Worm (Caenorhabditis elegans): ENCODE measurements around the gene sre-56.

The sre-56 gene

DNA sequence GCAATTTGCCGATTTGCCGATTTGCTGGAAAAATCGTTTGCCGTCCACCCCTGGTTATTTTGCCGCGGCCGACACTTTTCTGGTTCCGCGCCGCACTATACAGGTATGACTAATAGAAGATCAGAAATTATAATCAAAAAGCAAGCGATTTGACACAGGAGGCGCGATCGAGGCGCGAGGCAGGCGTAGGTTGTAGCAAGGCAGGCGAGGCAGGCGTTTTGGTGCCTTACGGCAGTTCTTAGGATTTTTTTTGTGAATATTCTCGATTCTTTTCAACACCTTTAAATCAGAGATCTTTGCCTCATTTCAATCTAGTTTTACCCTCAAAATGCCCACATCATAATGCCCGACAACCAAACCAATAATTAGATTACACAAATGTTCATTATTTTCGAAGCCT lies at the start of gene sre-56:
Gene sre-56 (plus strand): TSS at position 301 of the 400 bp plus-strand sequence.
- no peak for TF ChIP-seq ceh-24 (tag; optimal IDR thresholded peaks at IDR 0.05)
- no peak for TF ChIP-seq lin-11 (tag; optimal IDR thresholded peaks at IDR 0.05)
- no peak for TF ChIP-seq eyg-1 (tag; optimal IDR thresholded peaks at IDR 0.05)

DNA sequence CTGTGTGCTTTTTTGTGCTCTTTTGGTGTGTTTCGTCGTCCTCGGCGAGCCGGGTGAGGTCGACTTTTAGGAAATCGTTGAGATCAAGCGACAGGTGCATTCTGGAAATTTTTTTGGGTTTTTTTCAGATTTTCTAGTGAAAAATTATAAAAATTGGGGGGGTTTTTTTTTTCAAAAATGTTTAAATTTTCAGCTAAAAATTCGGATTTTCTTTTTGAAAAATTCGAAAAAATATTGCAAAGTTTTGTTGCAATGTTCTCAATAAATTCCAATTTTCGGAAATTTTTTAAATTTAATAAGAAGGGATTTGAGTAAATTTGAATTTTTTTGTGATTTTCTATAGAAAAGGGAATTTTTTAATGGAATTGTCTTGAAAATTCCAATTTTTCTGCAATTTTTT lies 49.3 kb upstream of the sre-56 start, which contains the start of gene Y57A10A.27:
Gene Y57A10A.27 (minus strand): TSS at position 101 of the 400 bp plus-strand sequence.
- TF ChIP-seq nhr-11 (tag; optimal IDR thresholded peaks at IDR 0.05), result no peak
- TF ChIP-seq hlh-8 (tag; optimal IDR thresholded peaks at IDR 0.05), result no peak
- TF ChIP-seq syd-9 (tag; optimal IDR thresholded peaks at IDR 0.05), result no peak
- no peak for TF ChIP-seq npax-4 (tag; optimal IDR thresholded peaks at IDR 0.05)
- no peak for TF ChIP-seq ceh-24 (tag; optimal IDR thresholded peaks at IDR 0.05)
- TF ChIP-seq Y22D7AL.16 (tag; optimal IDR thresholded peaks at IDR 0.05), result no peak
- TF ChIP-seq ceh-31 (tag; optimal IDR thresholded peaks at IDR 0.05), result no peak
- no peak for TF ChIP-seq gmeb-2 (tag; optimal IDR thresholded peaks at IDR 0.05)
- no peak for TF ChIP-seq zip-5 (tag; optimal IDR thresholded peaks at IDR 0.05)
- TF ChIP-seq ets-4 (tag; optimal IDR thresholded peaks at IDR 0.05), result no peak
- no peak for TF ChIP-seq ahr-1 (tag; optimal IDR thresholded peaks at IDR 0.05)
- no peak for TF ChIP-seq nhr-232 (tag; optimal IDR thresholded peaks at IDR 0.05)
- no peak for TF ChIP-seq T23F11.4 (GFP tag; optimal IDR thresholded peaks at IDR 0.05)
- no peak for TF ChIP-seq ceh-19 (GFP tag; optimal IDR thresholded peaks at IDR 0.05)
- TF ChIP-seq sox-4 (tag; optimal IDR thresholded peaks at IDR 0.05), result no peak
- no peak for TF ChIP-seq pqm-1 (tag; optimal IDR thresholded peaks at IDR 0.05)
- TF ChIP-seq pax-1 (tag; optimal IDR thresholded peaks at IDR 0.05), result no peak

DNA sequence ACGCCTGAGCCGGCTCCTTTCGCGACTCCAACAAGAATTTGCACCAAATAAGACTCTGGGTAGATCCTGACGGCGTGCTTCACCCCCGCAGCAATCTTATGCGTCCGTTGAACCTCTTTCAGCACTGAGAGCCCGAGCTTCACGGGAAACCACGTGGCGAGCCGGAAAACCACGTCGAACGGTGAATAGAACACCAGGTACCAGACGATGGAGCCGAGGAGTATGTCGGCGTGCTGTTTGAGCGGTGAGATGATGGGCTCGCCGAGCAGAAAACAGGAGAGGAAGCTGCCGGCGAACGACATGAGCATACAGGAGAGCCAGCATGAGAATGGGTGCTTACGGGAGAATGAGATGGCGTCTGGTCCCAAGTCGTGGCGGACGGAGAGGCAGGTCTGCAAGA lies 45.7 kb upstream of the sre-56 start:
- TF ChIP-seq mec-3 (tag; optimal IDR thresholded peaks at IDR 0.05; ENCODE audit: borderline replicate concordance) (no peak), hlh-13 (GFP tag; optimal IDR thresholded peaks at IDR 0.05) (no peak), K02D7.2 (tag; optimal IDR thresholded peaks at IDR 0.05) (no peak), pqm-1 (tag; optimal IDR thresholded peaks at IDR 0.05) (no peak), ceh-31 (tag; optimal IDR thresholded peaks at IDR 0.05) (no peak), hlh-6 (tag; optimal IDR thresholded peaks at IDR 0.05) (no peak)

DNA sequence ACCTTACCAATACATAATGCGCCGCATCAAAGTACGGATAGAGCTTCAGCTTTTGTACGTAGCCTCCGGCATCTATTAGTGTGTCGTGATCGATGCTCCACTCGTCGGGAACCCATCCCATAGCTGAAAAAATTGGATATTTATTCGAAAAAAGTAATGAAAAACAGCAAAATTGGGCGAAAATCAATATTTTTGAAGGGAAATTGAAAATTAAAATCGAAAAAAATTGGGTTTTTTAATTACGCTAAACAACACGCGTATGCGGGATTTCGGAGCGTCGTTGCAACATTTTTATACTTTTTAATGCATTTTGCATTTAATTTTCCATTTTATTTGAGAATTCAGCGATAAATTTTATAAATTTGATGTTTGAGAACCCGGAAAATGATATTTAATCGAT lies 45.0 kb upstream of the sre-56 start, which contains the start of the genes tric-1B.2 and Y57A10A.29:
Gene tric-1B.2 (minus strand): TSS at position 129 of the 400 bp plus-strand sequence.
Gene Y57A10A.29 (plus strand): TSS at position 303 of the 400 bp plus-strand sequence.
- TF ChIP-seq unc-42 (tag; optimal IDR thresholded peaks at IDR 0.05) (peak; percentile 61), K09A11.1 (tag; optimal IDR thresholded peaks at IDR 0.05; ENCODE audit: insufficient read depth) (no peak)

DNA sequence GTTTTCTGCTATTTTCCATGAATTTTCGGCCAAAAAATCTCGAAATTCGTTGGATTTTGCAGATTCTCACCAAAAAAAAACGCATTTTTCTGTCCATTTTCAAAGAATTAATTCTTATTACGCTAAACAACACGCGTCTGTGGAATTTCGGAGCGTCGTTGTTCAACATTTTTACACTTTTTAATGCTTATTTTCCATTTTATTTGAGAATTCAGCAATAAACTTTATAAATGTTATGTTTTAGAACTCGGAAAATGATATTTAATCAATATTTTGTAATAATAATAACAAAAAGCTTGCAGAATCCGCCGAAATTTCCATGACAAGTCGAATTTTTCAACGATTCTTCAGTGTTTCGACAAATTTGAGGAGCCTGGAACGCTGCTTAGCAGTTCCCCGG lies 43.9 kb upstream of the sre-56 start, which contains the start of gene ife-5:
Gene ife-5 (plus strand): TSS at position 301 of the 400 bp plus-strand sequence.
- TF ChIP-seq npax-4 (tag; optimal IDR thresholded peaks at IDR 0.05) (no peak), unc-55 (GFP tag; optimal IDR thresholded peaks at IDR 0.05) (no peak), C08G9.2 (tag; optimal IDR thresholded peaks at IDR 0.05) (no peak), nhr-11 (tag; optimal IDR thresholded peaks at IDR 0.05) (no peak), ceh-48 (tag; optimal IDR thresholded peaks at IDR 0.05) (no peak), K02D7.2 (tag; optimal IDR thresholded peaks at IDR 0.05) (no peak), fkh-6 (tag; optimal IDR thresholded peaks at IDR 0.05) (no peak), C38D4.7 (GFP tag; optimal IDR thresholded peaks at IDR 0.05) (no peak), dmd-4 (tag; optimal IDR thresholded peaks at IDR 0.05; ENCODE audit: borderline replicate concordance) (no peak), pag-3 (tag; optimal IDR thresholded peaks at IDR 0.05; ENCODE audit: borderline replicate concordance) (no peak), hlh-8 (tag; optimal IDR thresholded peaks at IDR 0.05) (no peak), nhr-232 (tag; optimal IDR thresholded peaks at IDR 0.05) (no peak), ceh-2 (tag; optimal IDR thresholded peaks at IDR 0.05) (no peak), ceh-22 (tag; optimal IDR thresholded peaks at IDR 0.05) (no peak)

All from whole organism, late embryonic.